Worm (Caenorhabditis elegans) whole organism, L1 larva: ENCODE results near the gene srz-75.

Experiments
- Y116A8C.19 ChIP-seq: sonication (generic microtip); optimal IDR thresholded peaks from 2 replicates; lab custom pipeline; 2016; ENCODE audit warnings: missing compliant biosample characterization, missing genetic modification characterization, borderline replicate concordance
- alr-1 ChIP-seq: fragments of 200-800 bp; sonication (Bioruptor generic); optimal IDR thresholded peaks from 2 replicates; lab custom pipeline; 2018; ENCODE audit warnings: borderline replicate concordance, mild to moderate bottlenecking, missing genetic modification characterization, missing compliant biosample characterization
- ceh-88 ChIP-seq: fragments of 200-800 bp; sonication (Bioruptor generic); IDR thresholded peaks from 2 replicates; pipeline ENCODE4 v1.3.6; 2022; ENCODE audit warnings: missing genetic modification characterization, missing compliant biosample characterization
- efl-1 ChIP-seq, 4 experiments: fragments of 150-350 bp; optimal IDR thresholded peaks in 3 of 4; peaks in 1 of 4; 1 replicate in 1 of 4; 2 replicates in 3 of 4; lab custom pipeline; 2014; ENCODE audit warnings: missing biosample characterization in 2 of 4, missing genetic modification characterization in 2 of 4, missing genetic modification reagents in 2 of 4
- hlh-4 ChIP-seq: sonication (generic microtip); optimal IDR thresholded peaks from 2 replicates; lab custom pipeline; 2016; ENCODE audit warnings: mild to moderate bottlenecking, missing genetic modification characterization, missing compliant biosample characterization
- mdl-1 ChIP-seq, 2 experiments: fragments of 150-350 bp; optimal IDR thresholded peaks; 2 replicates each; lab custom pipeline; 2014 to 2017; ENCODE audit warnings: missing biosample characterization in 2 of 2, missing genetic modification characterization in 2 of 2, inconsistent platforms in 1 of 2
- nhr-12 ChIP-seq: sonication (generic microtip); optimal IDR thresholded peaks from 2 replicates; lab custom pipeline; 2017; ENCODE audit warnings: missing biosample characterization, missing genetic modification characterization
- nhr-19 ChIP-seq: fragments of 200-800 bp; sonication (Bioruptor generic); conservative IDR thresholded peaks from 2 replicates; pipeline ENCODE4 v1.3.6; 2022; ENCODE audit warnings: missing genetic modification characterization, missing compliant biosample characterization
- nhr-71 ChIP-seq: sonication (generic microtip); optimal IDR thresholded peaks from 2 replicates; lab custom pipeline; 2016; ENCODE audit warnings: mild to moderate bottlenecking, missing genetic modification characterization, moderate library complexity, missing compliant biosample characterization
- nhr-84 ChIP-seq: sonication (generic microtip); optimal IDR thresholded peaks from 2 replicates; lab custom pipeline; 2017; ENCODE audit warnings: missing biosample characterization, missing genetic modification characterization
- skn-1 ChIP-seq: fragments of 150-350 bp; optimal IDR thresholded peaks from 2 replicates; lab custom pipeline; 2014; ENCODE audit warnings: missing biosample characterization, missing genetic modification characterization
- snu-23 ChIP-seq: sonication (generic microtip); optimal IDR thresholded peaks from 2 replicates; lab custom pipeline; 2016; ENCODE audit warnings: missing genetic modification characterization, missing compliant biosample characterization
- unc-30 ChIP-seq: sonication (generic microtip); optimal IDR thresholded peaks from 2 replicates; lab custom pipeline; 2017; ENCODE audit warnings: missing biosample characterization, missing genetic modification characterization
- zag-1 ChIP-seq: fragments of 150-350 bp; optimal IDR thresholded peaks from 2 replicates; lab custom pipeline; 2014; ENCODE audit warnings: missing biosample characterization, missing genetic modification characterization
- ztf-11 ChIP-seq, 2 experiments: sonication (generic microtip); optimal IDR thresholded peaks; 2 replicates each; lab custom pipeline; 2016 to 2017; ENCODE audit warnings: missing genetic modification characterization in 2 of 2, missing biosample characterization in 1 of 2, missing compliant biosample characterization in 1 of 2

srz-75 gene

ce11 chrIV:16257330-16257729 lies 33.3 kb downstream of the srz-75 start, which contains the start of gene hlh-31:
Gene hlh-31 (plus strand): TSS chrIV:16257630.
- TF ChIP-seq mdl-1 (tag; optimal IDR thresholded peaks at IDR 0.05; lab: Kevin White, UChicago) (no peak), hlh-4 (no peak), snu-23 (no peak), ceh-88 (GFP tag; lab: Robert Waterston, UW) (no peak), ztf-11 (tag; optimal IDR thresholded peaks at IDR 0.05; lab: Kevin White, UChicago) (no peak)
- TF ChIP-seq, all 84 proteins: peak for 0

ce11 chrIV:16254464-16254863 lies 36.2 kb downstream of the srz-75 start, which contains the start of gene hlh-17:
Gene hlh-17 (plus strand): TSS chrIV:16254764.
- TF ChIP-seq skn-1 (tag; lab: Kevin White, UChicago) (no peak), nhr-84 (tag; lab: Kevin White, UChicago) (no peak)

ce11 chrIV:16247131-16247530 lies 43.5 kb downstream of the srz-75 start, which contains the start of gene F38C2.1:
Gene F38C2.1 (plus strand): TSS chrIV:16247431.
- TF ChIP-seq Y116A8C.19 (tag; lab: Kevin White, UChicago) (no peak), nhr-12 (tag; lab: Kevin White, UChicago) (no peak)

ce11 chrIV:16238555-16238954 lies 52.1 kb downstream of the srz-75 start, which contains the start of gene srw-61:
Gene srw-61 (minus strand): TSS chrIV:16238655.
- no peak for TF ChIP-seq nhr-19 (GFP tag; lab: Robert Waterston, UW)
- no peak for TF ChIP-seq efl-1 (optimal IDR thresholded peaks at IDR 0.05; lab: Kevin White, UChicago)
- TF ChIP-seq efl-1 (GFP tag; optimal IDR thresholded peaks at IDR 0.05 in 1 of 2; lab: Kevin White, UChicago) = peak in 1 of 2 experiments; percentile 45

ce11 chrIV:16236827-16237226 lies 53.8 kb downstream of the srz-75 start:
- no peak for TF ChIP-seq skn-1 (tag; lab: Kevin White, UChicago)
- TF ChIP-seq nhr-71 (tag; lab: Kevin White, UChicago) = no peak
- TF ChIP-seq alr-1 (tag; lab: Kevin White, UChicago) = no peak
- no peak for TF ChIP-seq nhr-84 (tag; lab: Kevin White, UChicago)
- TF ChIP-seq unc-30 = no peak
- no peak for TF ChIP-seq zag-1 (tag; lab: Kevin White, UChicago)
